Fruit fly (Drosophila melanogaster): ENCODE data around the gene Nmdar1.

Nmdar1 gene

dm6 chr3R:5523070-5523637, at the start of gene Nmdar1, which contains the start of gene CG43845:
Gene Nmdar1, minus strand, starts transcription at chr3R:5523328.
Gene CG43845, minus strand, starts transcription at chr3R:5523120.
- TF ChIP-seq tai (GFP tag; optimal IDR thresholded peaks at IDR 0.05) (no peak), dsf (GFP tag; optimal IDR thresholded peaks at IDR 0.05; ENCODE audit: borderline replicate concordance) (no peak), jim (GFP tag; optimal IDR thresholded peaks at IDR 0.05) (no peak), sage (GFP tag; optimal IDR thresholded peaks at IDR 0.05) (no peak), psq (GFP tag; optimal IDR thresholded peaks at IDR 0.05) (no peak), lola (GFP tag; optimal IDR thresholded peaks at IDR 0.05) (no peak), Sp1 (GFP tag; optimal IDR thresholded peaks at IDR 0.05) (no peak), CG32264 (GFP tag; optimal IDR thresholded peaks at IDR 0.05) (no peak)

dm6 chr3R:5571756-5572155, 48.6 kb upstream of the Nmdar1 start:
- TF ChIP-seq Rel (GFP tag; optimal IDR thresholded peaks at IDR 0.05) (no peak), Rel (tag; optimal IDR thresholded peaks at IDR 0.05) (peak; percentile 28), Sp1 (GFP tag; optimal IDR thresholded peaks at IDR 0.05) (no peak), dsf (GFP tag; optimal IDR thresholded peaks at IDR 0.05; ENCODE audit: borderline replicate concordance) (no peak), ey (GFP tag; optimal IDR thresholded peaks at IDR 0.05) (no peak)

- TF ChIP-seq CG9705 (GFP tag; optimal IDR thresholded peaks at IDR 0.05), result no peak
- no peak for TF ChIP-seq pan (optimal IDR thresholded peaks at IDR 0.05)
- TF ChIP-seq sage (GFP tag; optimal IDR thresholded peaks at IDR 0.05), result no peak
- no peak for TF ChIP-seq GATAd (GFP tag; optimal IDR thresholded peaks at IDR 0.05)
- no peak for TF ChIP-seq CrebA (GFP tag; optimal IDR thresholded peaks at IDR 0.05; ENCODE audit: borderline replicate concordance)
These were observed 48.3 kb upstream of the Nmdar1 start for dm6 chr3R:5571437-5571750.

DNA sequence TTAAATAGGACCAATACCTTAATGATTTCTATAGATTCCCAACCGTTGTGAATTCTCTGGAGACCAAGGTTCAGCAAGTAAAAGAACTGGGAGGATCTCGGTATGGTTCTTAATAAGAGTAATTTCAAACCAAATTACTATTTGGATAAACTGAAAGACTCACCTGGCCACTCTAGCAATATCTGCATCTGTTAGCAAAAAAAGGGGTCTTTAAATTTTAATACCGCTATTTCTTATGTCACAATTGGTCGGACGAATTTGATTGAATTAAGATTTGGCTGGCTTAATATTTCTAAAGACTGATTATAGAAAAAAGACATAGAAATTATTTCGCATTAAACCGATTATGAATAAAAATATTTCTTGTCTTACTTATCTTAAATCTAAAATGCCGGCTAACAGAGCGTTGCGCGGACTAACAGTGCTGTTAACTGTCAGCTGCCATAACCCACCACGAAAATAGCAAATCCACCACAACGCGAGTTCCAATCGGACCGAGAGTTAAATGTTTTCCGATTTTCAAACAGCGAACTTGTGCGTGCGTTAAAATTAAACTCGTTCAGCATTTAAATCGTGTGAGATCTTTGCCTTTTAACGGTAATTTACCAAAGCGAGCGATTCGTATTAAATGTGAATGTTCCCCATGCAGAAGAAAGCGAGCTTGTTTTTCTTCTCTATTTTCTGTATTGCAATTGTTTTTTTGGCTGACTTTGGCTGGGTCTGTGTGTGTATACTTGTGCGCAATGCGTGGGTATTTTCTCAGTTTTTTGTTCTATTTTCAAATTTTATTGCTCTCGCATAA, 47.7 kb upstream of the Nmdar1 start, which contains the start of gene CRMP:
Gene CRMP (plus strand): TSS at position 474 of the 802 bp plus-strand sequence.
- TF ChIP-seq foxo (GFP tag; optimal IDR thresholded peaks at IDR 0.05) (peak in 1 of 2 experiments; percentile 11), Dif (GFP tag; optimal IDR thresholded peaks at IDR 0.05; ENCODE audit: partially characterized antibody) (no peak)

DNA sequence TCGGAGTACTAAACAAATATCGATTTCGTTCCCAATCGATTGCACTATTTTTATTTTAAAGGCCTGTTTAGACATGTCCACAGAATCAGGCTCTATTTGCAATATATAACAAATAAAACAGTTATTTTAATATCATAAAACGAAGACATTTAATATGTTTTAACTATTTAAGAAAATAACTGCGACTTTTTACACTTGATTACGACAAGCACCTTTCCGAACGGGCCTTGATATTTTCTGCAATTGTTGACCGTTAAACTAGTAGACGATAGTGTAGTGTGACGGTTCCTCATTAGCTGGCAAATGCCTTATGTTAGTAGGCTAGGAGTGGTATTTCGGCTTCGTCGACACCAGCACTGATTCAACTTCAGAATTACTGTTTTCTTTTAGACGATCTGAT, 45.5 kb upstream of the Nmdar1 start, which contains the start of the genes CG2931 and Rheb:
Gene CG2931 (minus strand): TSS at position 26 of the 400 bp plus-strand sequence.
Gene Rheb (plus strand): TSS at position 332 of the 400 bp plus-strand sequence.
- TF ChIP-seq sv (GFP tag; optimal IDR thresholded peaks at IDR 0.05) (peak; percentile 66), Hr78 (GFP tag; optimal IDR thresholded peaks at IDR 0.05) (no peak), dmrt93B (GFP tag; optimal IDR thresholded peaks at IDR 0.05) (no peak), h (GFP tag; optimal IDR thresholded peaks at IDR 0.05) (peak; percentile 69), dsf (GFP tag; optimal IDR thresholded peaks at IDR 0.05; ENCODE audit: borderline replicate concordance) (peak; percentile 33), Sp1 (GFP tag; optimal IDR thresholded peaks at IDR 0.05) (peak; percentile 34), brk (GFP tag; optimal IDR thresholded peaks at IDR 0.05) (no peak), N (GFP tag; optimal IDR thresholded peaks at IDR 0.05) (no peak), Hr83 (GFP tag; optimal IDR thresholded peaks at IDR 0.05; ENCODE audit: poor library complexity, severe bottlenecking) (peak; percentile 27), usp (GFP tag; optimal IDR thresholded peaks at IDR 0.05) (no peak), tai (GFP tag; optimal IDR thresholded peaks at IDR 0.05) (no peak), lola (GFP tag; optimal IDR thresholded peaks at IDR 0.05) (no peak), Vsx2 (GFP tag; optimal IDR thresholded peaks at IDR 0.05; ENCODE audit: partially characterized antibody) (no peak), jim (GFP tag; optimal IDR thresholded peaks at IDR 0.05) (no peak), rgr (GFP tag; optimal IDR thresholded peaks at IDR 0.05) (peak; percentile 59), Abd-B (GFP tag; optimal IDR thresholded peaks at IDR 0.05) (no peak), sage (GFP tag; optimal IDR thresholded peaks at IDR 0.05) (no peak), ey (GFP tag; optimal IDR thresholded peaks at IDR 0.05) (peak; percentile 52), Mio (GFP tag; optimal IDR thresholded peaks at IDR 0.05) (no peak), Myc (optimal IDR thresholded peaks at IDR 0.05) (no peak), pan (optimal IDR thresholded peaks at IDR 0.05) (no peak), Jra (GFP tag; optimal IDR thresholded peaks at IDR 0.05) (peak; percentile 43), br (GFP tag; optimal IDR thresholded peaks at IDR 0.05) (peak; percentile 67), Rel (GFP tag; optimal IDR thresholded peaks at IDR 0.05) (no peak), Rel (tag; optimal IDR thresholded peaks at IDR 0.05) (peak; percentile 13), HLH106 (tag; optimal IDR thresholded peaks at IDR 0.05) (peak; percentile 68), GATAd (GFP tag; optimal IDR thresholded peaks at IDR 0.05) (no peak), OdsH (GFP tag; optimal IDR thresholded peaks at IDR 0.05) (peak; percentile 24), dl (GFP tag; optimal IDR thresholded peaks at IDR 0.05; ENCODE audit: insufficient read depth in 1 of 2, partially characterized antibody in 2 of 2) (no peak), Dif (GFP tag; optimal IDR thresholded peaks at IDR 0.05; ENCODE audit: partially characterized antibody) (no peak), fru (GFP tag; optimal IDR thresholded peaks at IDR 0.05) (peak; percentile 44), CG32264 (GFP tag; optimal IDR thresholded peaks at IDR 0.05) (no peak), psq (GFP tag; optimal IDR thresholded peaks at IDR 0.05) (peak; percentile 40), Hnf4 (GFP tag; optimal IDR thresholded peaks at IDR 0.05) (peak; percentile 69), foxo (GFP tag; optimal IDR thresholded peaks at IDR 0.05) (peak in 1 of 2 experiments; percentile 71), woc (GFP tag; optimal IDR thresholded peaks at IDR 0.05) (peak; percentile 79), CG9705 (GFP tag; optimal IDR thresholded peaks at IDR 0.05) (peak; percentile 46)
